Worm (Caenorhabditis elegans): ENCODE measurements around the gene clk-1.

clk-1 gene

DNA sequence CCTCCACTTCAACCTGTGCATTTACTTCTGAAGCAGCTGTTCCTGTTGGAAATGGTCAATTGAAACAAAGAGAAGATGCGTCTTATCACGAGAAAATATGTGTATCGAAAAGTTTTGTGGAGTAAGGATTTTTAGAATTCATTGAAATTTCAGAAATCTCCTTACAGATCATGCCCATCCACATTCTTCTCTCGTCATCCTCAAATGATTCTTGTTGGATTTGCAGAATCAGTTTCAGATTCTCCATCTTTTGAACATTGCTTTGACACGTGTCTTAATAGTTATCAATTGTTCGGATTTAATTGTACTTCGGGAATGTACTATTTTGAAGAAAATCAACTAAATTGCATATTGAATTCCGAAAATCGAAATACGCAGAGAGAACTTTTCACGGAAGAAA lies 26.4 kb downstream of the clk-1 start:
- TF ChIP-seq die-1 (tag; optimal IDR thresholded peaks at IDR 0.05) (no peak), T07F8.4 (tag; optimal IDR thresholded peaks at IDR 0.05) (no peak), athp-1 (tag; optimal IDR thresholded peaks at IDR 0.05) (no peak), K11D2.4 (GFP tag; IDR thresholded peaks at IDR 0.05) (no peak), Y53G8AR.9 (GFP tag; conservative IDR thresholded peaks at IDR 0.05) (no peak), egl-44 (GFP tag; IDR thresholded peaks at IDR 0.05) (no peak), hmg-20 (GFP tag; IDR thresholded peaks at IDR 0.05) (no peak), unc-130 (GFP tag; optimal IDR thresholded peaks at IDR 0.05) (no peak)

DNA sequence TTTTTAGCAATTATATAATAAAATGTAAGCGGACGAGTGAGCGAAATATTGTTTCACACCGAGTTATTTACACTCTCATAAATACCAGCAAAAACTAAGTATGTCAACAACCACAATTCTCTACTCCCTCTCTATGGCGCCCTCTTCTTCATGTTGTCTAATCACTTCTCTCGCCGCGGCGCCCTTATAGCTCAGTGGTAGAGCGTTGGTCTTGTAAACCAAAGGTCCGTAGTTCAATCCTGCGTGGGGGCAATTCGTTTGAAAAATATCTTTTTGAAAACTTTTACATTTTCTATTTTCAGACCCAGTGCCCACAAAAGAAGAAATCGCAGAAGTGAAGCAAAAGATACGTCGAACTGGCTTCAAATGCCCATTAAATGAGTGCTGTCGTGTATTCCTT lies 28.0 kb downstream of the clk-1 start:
- peak; percentile 95 for TF ChIP-seq nhr-90 (tag; optimal IDR thresholded peaks at IDR 0.05)
- no peak; the same call in 1 of the 2 replicates for TF ChIP-seq madf-6 (GFP tag; IDR thresholded peaks at IDR 0.05)
- no peak for TF ChIP-seq nfya-2 (GFP tag; IDR thresholded peaks at IDR 0.05)
- TF ChIP-seq Y53G8AR.9 (GFP tag; conservative IDR thresholded peaks at IDR 0.05), result peak; percentile 68; the same call in 1 of the 2 replicates
- TF ChIP-seq ama-1 (optimal IDR thresholded peaks at IDR 0.05), result no peak
- peak; percentile 57 to 76 for TF ChIP-seq ama-1 (GFP tag; optimal IDR thresholded peaks at IDR 0.05)
- TF ChIP-seq dpl-1 (GFP tag; optimal IDR thresholded peaks at IDR 0.05), result peak; percentile 23
- TF ChIP-seq cebp-2 (GFP tag; IDR thresholded peaks at IDR 0.05), result 0 out of 2 replicates have a peak, but pooled peaks have one; percentile 58
- no peak for TF ChIP-seq F57C9.4 (tag; optimal IDR thresholded peaks at IDR 0.05)
- peak; percentile 67 for TF ChIP-seq hrde-1 (tag; optimal IDR thresholded peaks at IDR 0.05; ENCODE audit: borderline replicate concordance)
- TF ChIP-seq madf-8 (GFP tag; conservative IDR thresholded peaks at IDR 0.05), result peak; percentile 59
- no peak for TF ChIP-seq B0336.3 (GFP tag; IDR thresholded peaks at IDR 0.05)
- TF ChIP-seq snpc-1.3 (tag; optimal IDR thresholded peaks at IDR 0.05; ENCODE audit: insufficient read depth), result peak; percentile 75
- no peak for TF ChIP-seq nfya-1 (tag; optimal IDR thresholded peaks at IDR 0.05; ENCODE audit: borderline replicate concordance, insufficient read depth)
- TF ChIP-seq egrh-3 (GFP tag; IDR thresholded peaks at IDR 0.05), result peak; percentile 60; the same call in 1 of the 2 replicates
- no peak for TF ChIP-seq ets-4 (GFP tag; optimal IDR thresholded peaks at IDR 0.05)
- TF ChIP-seq lir-1 (GFP tag; conservative IDR thresholded peaks at IDR 0.05), result 0 out of 2 replicates have a peak, but pooled peaks have one; percentile 10
- TF ChIP-seq T26A5.8 (tag; optimal IDR thresholded peaks at IDR 0.05), result peak; percentile 68
- peak; percentile 66; the same call in 1 of the 2 replicates for TF ChIP-seq cebp-1 (GFP tag; IDR thresholded peaks at IDR 0.05)
- peak; percentile 77 for TF ChIP-seq cebp-1 (tag; optimal IDR thresholded peaks at IDR 0.05)
- peak; percentile 49 for TF ChIP-seq lin-40 (tag; optimal IDR thresholded peaks at IDR 0.05)
- peak; percentile 95 for TF ChIP-seq B0261.1 (tag; optimal IDR thresholded peaks at IDR 0.05)
- TF ChIP-seq B0019.2 (GFP tag; conservative IDR thresholded peaks at IDR 0.05), result 0 out of 2 replicates have a peak, but pooled peaks have one; percentile 27
- TF ChIP-seq ztf-28 (GFP tag; IDR thresholded peaks at IDR 0.05), result peak; percentile 83; the same call in 1 of the 2 replicates
- peak; percentile 74 for TF ChIP-seq lin-54 (GFP tag; optimal IDR thresholded peaks at IDR 0.05)
- TF ChIP-seq snpc-1.1 (tag; optimal IDR thresholded peaks at IDR 0.05; ENCODE audit: insufficient read depth), result peak; percentile 59
- TF ChIP-seq ceh-40 (GFP tag; IDR thresholded peaks at IDR 0.05), result peak; percentile 91
- TF ChIP-seq F55B11.4 (tag; optimal IDR thresholded peaks at IDR 0.05; ENCODE audit: borderline replicate concordance, insufficient read depth), result no peak
- peak; percentile 64 for TF ChIP-seq ceh-27 (GFP tag; optimal IDR thresholded peaks at IDR 0.05)
- TF ChIP-seq hmg-1.2 (GFP tag; IDR thresholded peaks at IDR 0.05), result peak; percentile 84
- TF ChIP-seq unc-62 (GFP tag; optimal IDR thresholded peaks at IDR 0.05), result no peak
- TF ChIP-seq attf-6 (GFP tag; IDR thresholded peaks at IDR 0.05), result peak; percentile 68; the same call in 1 of the 2 replicates
- TF ChIP-seq let-526 (GFP tag; IDR thresholded peaks at IDR 0.05), result 0 out of 2 replicates have a peak, but pooled peaks have one; percentile 43
- no peak for TF ChIP-seq mel-28 (tag; optimal IDR thresholded peaks at IDR 0.05; ENCODE audit: borderline replicate concordance)
- peak; percentile 85 for TF ChIP-seq him-1 (tag; optimal IDR thresholded peaks at IDR 0.05)
- peak; percentile 51 for TF ChIP-seq madf-10 (tag; optimal IDR thresholded peaks at IDR 0.05)
- peak; percentile 25 for TF ChIP-seq F22D6.2 (tag; optimal IDR thresholded peaks at IDR 0.05)
- TF ChIP-seq ceh-91 (GFP tag; IDR thresholded peaks at IDR 0.05), result peak; percentile 48; the same call in 1 of the 2 replicates
- TF ChIP-seq F52B5.7 (tag; optimal IDR thresholded peaks at IDR 0.05), result peak; percentile 83
- TF ChIP-seq hlh-12 (tag; optimal IDR thresholded peaks at IDR 0.05), result peak; percentile 61

All from whole organism, young adult.